Fruit fly (Drosophila melanogaster) whole organism, embryonic: ENCODE measurements around the gene Ns4.

ENCODE experiments used
- Asciz ChIP-seq: fragments of 200-800 bp; sonication (Bioruptor generic); optimal IDR thresholded peaks from 2 replicates; lab custom pipeline; 2017; ENCODE audit warnings: missing biosample characterization, mild to moderate bottlenecking, missing genetic modification characterization, missing genetic modification reagents
- Atf3 ChIP-seq: fragments of 200-800 bp; sonication (Bioruptor generic); optimal IDR thresholded peaks from 3 replicates; lab custom pipeline; 2016; ENCODE audit warnings: missing biosample characterization, missing genetic modification characterization
- Atf6 ChIP-seq: fragments of 200-800 bp; sonication (Bioruptor generic); IDR thresholded peaks from 2 replicates; pipeline ENCODE4 v1.3.6; 2022; ENCODE audit warnings: missing biosample characterization, missing genetic modification characterization
- B-H2 ChIP-seq: fragments of 200-800 bp; sonication (Bioruptor generic); optimal IDR thresholded peaks from 2 replicates; lab custom pipeline; 2018; ENCODE audit warnings: missing biosample characterization, mild to moderate bottlenecking, missing genetic modification characterization
- CG11085 ChIP-seq: fragments of 200-800 bp; sonication (Bioruptor generic); IDR thresholded peaks from 2 replicates; pipeline ENCODE4 v1.3.6; 2022; ENCODE audit warnings: missing biosample characterization, missing genetic modification characterization
- CG12391 ChIP-seq: fragments of 200-800 bp; sonication (Bioruptor generic); optimal IDR thresholded peaks from 3 replicates; lab custom pipeline; 2018; ENCODE audit warnings: missing biosample characterization, mild to moderate bottlenecking, missing genetic modification characterization, moderate library complexity
- CG13296 ChIP-seq: fragments of 200-800 bp; sonication (Bioruptor generic); optimal IDR thresholded peaks from 3 replicates; lab custom pipeline; 2018; ENCODE audit warnings: missing biosample characterization, mild to moderate bottlenecking, missing genetic modification characterization
- CG15601 ChIP-seq: fragments of 200-800 bp; sonication (Bioruptor generic); optimal IDR thresholded peaks from 3 replicates; lab custom pipeline; 2019; ENCODE audit warnings: missing biosample characterization, mild to moderate bottlenecking, missing genetic modification characterization, moderate library complexity
- CG17328 ChIP-seq: fragments of 200-800 bp; sonication (Bioruptor generic); IDR thresholded peaks from 2 replicates; pipeline ENCODE4 v1.3.6; 2022; ENCODE audit warnings: missing biosample characterization, missing genetic modification characterization
- CG17829 ChIP-seq: fragments of 200-800 bp; optimal IDR thresholded peaks from 2 replicates; lab custom pipeline; 2019; ENCODE audit warnings: missing biosample characterization, mild to moderate bottlenecking, missing genetic modification characterization, moderate library complexity
- CG2199 ChIP-seq: fragments of 200-800 bp; sonication (Bioruptor generic); IDR thresholded peaks from 3 replicates; pipeline ENCODE4 v1.3.6; 2022; ENCODE audit warnings: missing biosample characterization, missing genetic modification characterization
- CG2678 ChIP-seq: fragments of 200-800 bp; sonication (Bioruptor generic); optimal IDR thresholded peaks from 3 replicates; lab custom pipeline; 2019; ENCODE audit warnings: missing biosample characterization, mild to moderate bottlenecking, missing genetic modification characterization, moderate library complexity
- CG31441 ChIP-seq: fragments of 200-800 bp; sonication (Bioruptor generic); IDR thresholded peaks from 2 replicates; pipeline ENCODE4 v1.3.6; 2022; ENCODE audit warnings: missing biosample characterization, missing genetic modification characterization
- CG34376 ChIP-seq: fragments of 200-800 bp; sonication (Bioruptor generic); optimal IDR thresholded peaks from 2 replicates; lab custom pipeline; 2018; ENCODE audit warnings: missing biosample characterization, mild to moderate bottlenecking, missing genetic modification characterization
- CG5953 ChIP-seq: fragments of 200-800 bp; sonication (Bioruptor generic); IDR thresholded peaks from 2 replicates; pipeline ENCODE4 v1.3.6; 2022; ENCODE audit warnings: missing biosample characterization, missing genetic modification characterization
- CG6175 ChIP-seq: fragments of 200-800 bp; sonication (Bioruptor generic); IDR thresholded peaks from 3 replicates; pipeline ENCODE4 v1.3.6; 2022; ENCODE audit warnings: missing biosample characterization, missing genetic modification characterization
- CG6765 ChIP-seq: fragments of 200-800 bp; sonication (Bioruptor generic); optimal IDR thresholded peaks from 3 replicates; lab custom pipeline; 2017; ENCODE audit warnings: missing biosample characterization, mild to moderate bottlenecking, missing genetic modification characterization
- CG8281 ChIP-seq: fragments of 200-800 bp; sonication (Bioruptor generic); optimal IDR thresholded peaks from 2 replicates; lab custom pipeline; 2018; ENCODE audit warnings: missing biosample characterization, mild to moderate bottlenecking, missing genetic modification characterization, moderate library complexity
- CG8478 ChIP-seq: fragments of >200 bp; optimal IDR thresholded peaks from 2 replicates; lab custom pipeline; 2018
- Ets97D ChIP-seq: fragments of 200-800 bp; sonication (Bioruptor generic); optimal IDR thresholded peaks from 3 replicates; lab custom pipeline; 2016; ENCODE audit warnings: missing biosample characterization, missing genetic modification characterization
- Hand ChIP-seq: fragments of 200-800 bp; sonication (Bioruptor generic); optimal IDR thresholded peaks from 2 replicates; lab custom pipeline; 2017; ENCODE audit warnings: mild to moderate bottlenecking, missing biosample characterization, missing genetic modification reagents, missing genetic modification characterization
- Hr51 ChIP-seq, 2 experiments: fragments of 200-800 bp; sonication (Bioruptor generic); optimal IDR thresholded peaks; 2 replicates in 1 of 2; 3 replicates in 1 of 2; lab custom pipeline; 2016 to 2018; ENCODE audit warnings: missing biosample characterization in 2 of 2, missing genetic modification characterization in 2 of 2, mild to moderate bottlenecking in 1 of 2, moderate library complexity in 1 of 2
- NFAT ChIP-seq: fragments of 200-800 bp; sonication (Bioruptor generic); IDR thresholded peaks from 2 replicates; pipeline ENCODE4 v1.3.6; 2022; ENCODE audit warnings: missing biosample characterization, missing genetic modification characterization
- Rfx ChIP-seq: fragments of 200-800 bp; sonication (Bioruptor generic); IDR thresholded peaks from 2 replicates; pipeline ENCODE4 v1.3.6; 2022; ENCODE audit warnings: missing biosample characterization, missing genetic modification characterization
- Sry-β ChIP-seq: fragments of 200-800 bp; sonication (Bioruptor generic); optimal IDR thresholded peaks from 2 replicates; lab custom pipeline; 2018; ENCODE audit warnings: missing biosample characterization, mild to moderate bottlenecking, missing genetic modification characterization, moderate library complexity
- cad ChIP-seq: fragments of >200 bp; optimal IDR thresholded peaks from 2 replicates; lab custom pipeline; 2017; ENCODE audit warnings: missing biosample characterization, missing genetic modification characterization
- exex ChIP-seq: fragments of 200-800 bp; sonication (Bioruptor generic); optimal IDR thresholded peaks from 4 replicates; lab custom pipeline; 2018; ENCODE audit warnings: missing biosample characterization, mild to moderate bottlenecking, missing genetic modification characterization, moderate library complexity
- ftz-f1 ChIP-seq: fragments of 200-800 bp; sonication (Bioruptor generic); optimal IDR thresholded peaks from 2 replicates; lab custom pipeline; 2016; ENCODE audit warnings: missing biosample characterization, missing genetic modification characterization
- gcm ChIP-seq: fragments of 200-800 bp; sonication (Bioruptor generic); optimal IDR thresholded peaks from 2 replicates; lab custom pipeline; 2019; ENCODE audit warnings: missing biosample characterization, mild to moderate bottlenecking, missing genetic modification characterization, moderate library complexity
- gfzf ChIP-seq: fragments of 200-800 bp; sonication (Bioruptor generic); optimal IDR thresholded peaks from 2 replicates; lab custom pipeline; 2016; ENCODE audit warnings: missing biosample characterization, mild to moderate bottlenecking, missing genetic modification characterization, moderate library complexity
- gsb-n ChIP-seq: fragments of 200-800 bp; sonication (Bioruptor generic); optimal IDR thresholded peaks from 3 replicates; lab custom pipeline; 2018; ENCODE audit warnings: missing biosample characterization, mild to moderate bottlenecking, missing genetic modification characterization
- ham ChIP-seq: fragments of 200-800 bp; sonication (Bioruptor generic); IDR thresholded peaks from 2 replicates; pipeline ENCODE4 v1.3.6; 2022; ENCODE audit warnings: missing biosample characterization, missing genetic modification characterization
- lab ChIP-seq: fragments of 200-800 bp; sonication (Bioruptor generic); optimal IDR thresholded peaks from 3 replicates; lab custom pipeline; 2017; ENCODE audit warnings: missing biosample characterization, missing genetic modification characterization, mild to moderate bottlenecking, moderate library complexity, missing genetic modification reagents
- mirr ChIP-seq: fragments of 200-800 bp; sonication (Bioruptor generic); optimal IDR thresholded peaks from 3 replicates; lab custom pipeline; 2018; ENCODE audit warnings: missing biosample characterization, mild to moderate bottlenecking, missing genetic modification characterization
- nmo ChIP-seq: fragments of 200-800 bp; sonication (Bioruptor generic); optimal IDR thresholded peaks from 2 replicates; lab custom pipeline; 2018; ENCODE audit warnings: missing biosample characterization, mild to moderate bottlenecking, missing genetic modification characterization, moderate library complexity
- pan ChIP-seq, 4 experiments: fragments of >200 bp in 3 of 4; fragments of 200-800 bp in 1 of 4; sonication (Bioruptor generic) in 1 of 4; optimal IDR thresholded peaks in 3 of 4; IDR thresholded peaks in 1 of 4; 2 replicates each; pipeline versions ENCODE4 v1.3.6 to Lab custom; 2017 to 2022; ENCODE audit warnings: missing biosample characterization in 2 of 4, missing genetic modification characterization in 2 of 4, mixed read lengths in 1 of 4
- pfk ChIP-seq: fragments of 200-800 bp; sonication (Bioruptor generic); optimal IDR thresholded peaks from 2 replicates; lab custom pipeline; 2018; ENCODE audit warnings: missing biosample characterization, mild to moderate bottlenecking, missing genetic modification characterization, moderate library complexity
- psq ChIP-seq: fragments of 200-800 bp; sonication (Bioruptor generic); optimal IDR thresholded peaks from 2 replicates; lab custom pipeline; 2017; ENCODE audit warnings: missing biosample characterization, missing genetic modification characterization
- seq ChIP-seq: fragments of 200-800 bp; sonication (Bioruptor generic); IDR thresholded peaks from 2 replicates; pipeline ENCODE4 v1.3.6; 2022; ENCODE audit warnings: missing biosample characterization, missing genetic modification characterization
- sr ChIP-seq: fragments of 200-800 bp; sonication (Bioruptor generic); IDR thresholded peaks from 3 replicates; pipeline ENCODE4 v1.3.6; 2022; ENCODE audit warnings: missing biosample characterization, missing genetic modification characterization
- stc ChIP-seq: fragments of 200-800 bp; sonication (Bioruptor generic); IDR thresholded peaks from 2 replicates; pipeline ENCODE4 v1.3.6; 2022; ENCODE audit warnings: missing biosample characterization, missing genetic modification characterization
- sug ChIP-seq: fragments of 200-800 bp; optimal IDR thresholded peaks from 2 replicates; lab custom pipeline; 2019; ENCODE audit warnings: missing biosample characterization, mild to moderate bottlenecking, missing genetic modification characterization, moderate library complexity
- tio ChIP-seq: fragments of 200-800 bp; sonication (Bioruptor generic); optimal IDR thresholded peaks from 2 replicates; lab custom pipeline; 2017; ENCODE audit warnings: missing biosample characterization, missing genetic modification characterization, inconsistent platforms
- tna ChIP-seq: fragments of 200-800 bp; sonication (Bioruptor generic); IDR thresholded peaks from 2 replicates; pipeline ENCODE4 v1.3.6; 2022; ENCODE audit warnings: missing biosample characterization, missing genetic modification characterization; ENCODE audit not compliant: partially characterized antibody
- trh ChIP-seq: fragments of 200-800 bp; sonication (Bioruptor generic); optimal IDR thresholded peaks from 2 replicates; lab custom pipeline; 2016; ENCODE audit warnings: missing biosample characterization, missing genetic modification characterization
- unpg ChIP-seq: fragments of 200-800 bp; sonication (Bioruptor generic); optimal IDR thresholded peaks from 3 replicates; lab custom pipeline; 2018; ENCODE audit warnings: missing biosample characterization, mild to moderate bottlenecking, missing genetic modification characterization, moderate library complexity
- usp ChIP-seq: fragments of >200 bp; optimal IDR thresholded peaks from 2 replicates; lab custom pipeline; 2017; ENCODE audit warnings: missing biosample characterization, missing genetic modification characterization
- z ChIP-seq: fragments of 200-800 bp; sonication (Bioruptor generic); IDR thresholded peaks from 3 replicates; pipeline ENCODE4 v1.3.6; 2022; ENCODE audit warnings: missing biosample characterization, missing genetic modification characterization

Gene Ns4

DNA sequence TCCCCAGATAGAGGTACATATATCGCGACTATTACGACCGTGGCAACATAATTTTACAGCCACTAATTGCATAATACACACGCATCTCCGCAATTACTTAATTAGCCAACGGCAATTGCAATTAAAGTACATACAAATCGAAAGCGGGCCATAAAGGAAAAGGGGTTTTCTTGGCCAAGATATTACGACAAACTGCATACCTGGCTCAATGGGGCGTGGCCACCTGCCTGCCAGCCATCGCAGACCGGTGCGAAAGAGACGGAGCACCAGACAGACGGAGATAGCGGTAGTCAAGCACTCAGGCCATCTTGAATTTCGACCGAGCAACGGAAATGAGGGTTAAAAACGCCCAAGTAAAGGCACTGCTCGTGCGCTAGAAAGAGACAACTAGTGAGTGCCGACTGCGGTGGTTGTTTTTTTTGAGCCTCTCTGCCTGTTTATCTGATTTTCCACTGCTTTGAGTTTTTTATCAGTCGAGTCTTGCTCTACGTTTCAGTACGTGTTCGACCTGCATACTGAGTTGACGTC, 18.0 kb downstream of the Ns4 start, which contains the start of gene cad (continued):
- TF ChIP-seq nmo (GFP tag; lab: Kevin White, UChicago) (peak; percentile 55), Rfx (peak; percentile 60), CG6765 (peak; percentile 39), usp (GFP tag; lab: Kevin White, UChicago) (no peak), CG15601 (no peak), CG2199 (peak; percentile 76; the same call in 2 of the 3 replicates), Asciz (GFP tag; lab: Kevin White, UChicago) (no peak), ham (GFP tag; lab: Robert Waterston, UW) (no peak), pfk (GFP tag; lab: Kevin White, UChicago) (peak; percentile 18), gsb-n (tag; lab: Kevin White, UChicago) (peak; percentile 30), ftz-f1 (peak; percentile 31), seq (GFP tag; lab: Robert Waterston, UW) (peak; percentile 99), Hand (no peak), stc (GFP tag; lab: Robert Waterston, UW) (peak; percentile 58), tna (GFP tag; lab: Robert Waterston, UW) (0 out of 2 replicates have a peak, but pooled peaks have one; percentile 27), z (GFP tag; lab: Robert Waterston, UW) (peak; percentile 94), sr (peak; percentile 55; the same call in 1 of the 3 replicates), CG17328 (GFP tag; lab: Robert Waterston, UW) (peak; percentile 55; the same call in 1 of the 2 replicates), CG17829 (tag; lab: Kevin White, UChicago) (peak; percentile 47), CG5953 (GFP tag; lab: Robert Waterston, UW) (0 out of 2 replicates have a peak, but pooled peaks have one; percentile 26), trh (no peak), tio (GFP tag; lab: Kevin White, UChicago) (no peak), gcm (GFP tag; lab: Kevin White, UChicago) (peak; percentile 89), CG8478 (lab: Kevin White, UChicago) (peak; percentile 95), CG31441 (GFP tag; lab: Robert Waterston, UW) (no peak), CG11085 (GFP tag; lab: Robert Waterston, UW) (peak; percentile 32; the same call in 1 of the 2 replicates)
- TF ChIP-seq, all 482 proteins: peak for 144

DNA sequence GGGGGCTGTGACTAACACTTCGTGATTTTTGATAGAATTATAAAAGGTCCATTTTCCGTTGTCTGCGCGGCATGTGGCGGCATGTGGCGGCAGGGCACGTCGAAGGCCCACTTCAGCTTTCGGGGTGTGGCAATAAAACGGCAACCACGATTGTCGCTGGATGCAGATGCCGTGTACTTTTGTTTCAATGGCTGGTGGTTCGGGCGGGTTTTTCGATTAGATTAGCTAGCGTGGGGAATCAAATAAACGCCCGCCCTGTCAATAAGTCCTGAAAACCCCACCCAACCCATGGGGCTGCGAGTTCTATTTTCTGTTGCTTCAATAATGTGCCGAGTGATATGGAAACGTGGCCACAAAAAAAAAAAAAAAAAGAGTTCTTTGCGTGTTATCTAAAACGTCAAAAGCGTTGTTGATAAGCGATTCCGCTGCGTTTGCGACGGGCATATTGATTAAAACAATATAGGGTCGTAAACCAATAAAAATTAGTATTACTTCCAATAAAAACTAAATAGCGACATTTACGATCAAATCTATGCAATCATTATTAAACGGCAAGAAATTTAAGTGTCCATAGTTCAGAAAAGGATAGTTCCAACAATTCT, 21.3 kb downstream of the Ns4 start:
- TF ChIP-seq mirr (GFP tag; lab: Kevin White, UChicago) (peak; percentile 1), Sry-β (GFP tag; lab: Kevin White, UChicago) (no peak), pan (optimal IDR thresholded peaks at IDR 0.05; lab: Kevin White, UChicago) (no peak), pan (GFP tag; optimal IDR thresholded peaks at IDR 0.05 in 1 of 2, IDR thresholded peaks at IDR 0.05 in 1 of 2) (peak in 1 of 2 experiments; percentile 13), Atf6 (GFP tag; lab: Robert Waterston, UW) (0 out of 2 replicates have a peak, but pooled peaks have one; percentile 9), ftz-f1 (no peak), CG6175 (no peak), lab (no peak), gfzf (GFP tag; lab: Kevin White, UChicago) (no peak), Ets97D (GFP tag; lab: Kevin White, UChicago) (no peak), CG13296 (GFP tag; lab: Kevin White, UChicago) (peak; percentile 29), NFAT (GFP tag; lab: Robert Waterston, UW) (0 out of 2 replicates have a peak, but pooled peaks have one; percentile 23), cad (GFP tag; lab: Kevin White, UChicago) (peak; percentile 23), CG34376 (GFP tag; lab: Kevin White, UChicago) (peak; percentile 63), CG11085 (GFP tag; lab: Robert Waterston, UW) (no peak), unpg (GFP tag; lab: Kevin White, UChicago) (peak; percentile 38), Atf3 (no peak), exex (tag; lab: Kevin White, UChicago) (peak; percentile 79), CG12391 (tag; lab: Kevin White, UChicago) (no peak), Rfx (0 out of 2 replicates have a peak, but pooled peaks have one; percentile 17), sug (peak; percentile 90), CG31441 (GFP tag; lab: Robert Waterston, UW) (0 out of 2 replicates have a peak, but pooled peaks have one; percentile 19), CG8281 (tag; lab: Kevin White, UChicago) (no peak), psq (GFP tag; lab: Kevin White, UChicago) (no peak), Hr51 (GFP tag; optimal IDR thresholded peaks at IDR 0.05; lab: Kevin White, UChicago) (peak in 1 of 2 experiments; percentile 35), B-H2 (GFP tag; lab: Kevin White, UChicago) (peak; percentile 49), CG2678 (peak; percentile 54)
